Worm (Caenorhabditis elegans): Measurements from ENCODE around the gene trmt-10C.2.

DNA sequence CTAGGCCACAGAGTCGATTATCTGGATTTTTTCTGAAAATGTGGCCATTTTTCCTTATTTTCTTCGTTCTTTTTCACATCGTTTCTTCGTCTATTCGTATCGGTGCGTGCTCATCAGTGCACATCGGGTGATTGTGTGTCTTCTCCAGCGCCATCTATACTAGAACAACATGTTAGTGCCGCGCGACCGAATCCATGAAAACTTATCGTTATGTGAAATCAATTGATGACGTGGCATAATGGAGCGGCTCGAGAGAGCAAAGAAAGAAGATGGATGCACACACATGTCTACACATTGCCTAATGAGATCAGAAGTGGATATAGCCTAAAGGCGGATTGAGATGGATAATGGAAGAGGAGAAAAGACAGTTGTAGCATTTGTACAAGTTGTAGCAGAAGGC is 33.8 kb upstream of the trmt-10C.2 start:
- no peak for TF ChIP-seq elt-3 (tag; optimal IDR thresholded peaks at IDR 0.05)
- no peak for TF ChIP-seq sox-4 (tag; optimal IDR thresholded peaks at IDR 0.05)
- TF ChIP-seq lin-35 (GFP tag; optimal IDR thresholded peaks at IDR 0.05) = no peak
- TF ChIP-seq hlh-4 (tag; optimal IDR thresholded peaks at IDR 0.05) = no peak
- TF ChIP-seq tlp-1 (tag; optimal IDR thresholded peaks at IDR 0.05) = no peak
- no peak for TF ChIP-seq skn-1 (tag; optimal IDR thresholded peaks at IDR 0.05)
- TF ChIP-seq sup-37 (GFP tag; optimal IDR thresholded peaks at IDR 0.05) = no peak
- TF ChIP-seq aly-2 (tag; optimal IDR thresholded peaks at IDR 0.05) = no peak
- TF ChIP-seq nhr-12 (tag; optimal IDR thresholded peaks at IDR 0.05) = no peak
- TF ChIP-seq snu-23 (GFP tag; optimal IDR thresholded peaks at IDR 0.05) = no peak
- no peak for TF ChIP-seq egl-13 (tag; optimal IDR thresholded peaks at IDR 0.05)
- no peak for TF ChIP-seq nhr-47 (tag; optimal IDR thresholded peaks at IDR 0.05)
